Fruit fly (Drosophila melanogaster): ENCODE data around the gene Akap200.

The Akap200 gene

DNA sequence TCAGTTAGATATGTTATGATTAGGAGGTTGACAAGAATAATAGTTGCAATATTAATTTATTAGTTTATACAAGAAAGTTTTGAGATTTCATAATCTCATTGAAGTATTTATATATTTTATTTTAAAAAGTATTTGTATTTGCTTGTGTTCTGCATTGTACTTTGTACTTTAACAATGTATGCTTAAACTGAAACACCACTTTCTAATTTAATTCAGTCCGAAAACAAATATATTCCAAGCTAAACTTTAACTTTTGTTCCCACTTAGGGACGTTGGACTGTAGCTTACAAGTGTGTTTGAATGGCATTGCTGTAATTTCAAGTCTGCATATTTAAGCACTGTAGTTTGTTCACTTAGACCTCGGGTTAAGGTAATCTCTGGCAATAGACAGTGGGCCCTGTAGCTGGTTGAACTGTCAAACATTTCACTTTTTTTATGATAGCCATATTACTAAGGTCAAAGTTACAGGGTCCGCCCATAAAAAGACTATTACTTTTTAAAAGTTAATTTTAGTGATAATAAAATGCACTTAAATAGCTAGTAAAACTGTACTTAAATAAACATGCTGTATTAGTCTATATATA is 44.0 kb upstream of the Akap200 start (continued):
- 0 out of 2 replicates have a peak, but pooled peaks have one; percentile 8 for TF ChIP-seq CG10366 (GFP tag; IDR thresholded peaks at IDR 0.05)
- no peak for TF ChIP-seq CG33557 (GFP tag; optimal IDR thresholded peaks at IDR 0.05)
- no peak for TF ChIP-seq Mrtf (GFP tag; IDR thresholded peaks at IDR 0.05)
- no peak for TF ChIP-seq CG10565 (GFP tag; optimal IDR thresholded peaks at IDR 0.05)
- TF ChIP-seq CG18764 (GFP tag; optimal IDR thresholded peaks at IDR 0.05): no peak
- no peak for TF ChIP-seq p53 (GFP tag; optimal IDR thresholded peaks at IDR 0.05)
- no peak for TF ChIP-seq CG6765 (GFP tag; optimal IDR thresholded peaks at IDR 0.05)
- TF ChIP-seq CG2712 (tag; optimal IDR thresholded peaks at IDR 0.05): peak; percentile 29
- no peak for TF ChIP-seq fd96Cb (tag; optimal IDR thresholded peaks at IDR 0.05)
- TF ChIP-seq CG12659 (GFP tag; optimal IDR thresholded peaks at IDR 0.05): peak; percentile 23
- TF ChIP-seq CG15479 (GFP tag; optimal IDR thresholded peaks at IDR 0.05): no peak
- no peak for TF ChIP-seq MTF-1 (GFP tag; optimal IDR thresholded peaks at IDR 0.05; ENCODE audit: borderline replicate concordance)
- TF ChIP-seq Gug (GFP tag; IDR thresholded peaks at IDR 0.05): no peak

DNA sequence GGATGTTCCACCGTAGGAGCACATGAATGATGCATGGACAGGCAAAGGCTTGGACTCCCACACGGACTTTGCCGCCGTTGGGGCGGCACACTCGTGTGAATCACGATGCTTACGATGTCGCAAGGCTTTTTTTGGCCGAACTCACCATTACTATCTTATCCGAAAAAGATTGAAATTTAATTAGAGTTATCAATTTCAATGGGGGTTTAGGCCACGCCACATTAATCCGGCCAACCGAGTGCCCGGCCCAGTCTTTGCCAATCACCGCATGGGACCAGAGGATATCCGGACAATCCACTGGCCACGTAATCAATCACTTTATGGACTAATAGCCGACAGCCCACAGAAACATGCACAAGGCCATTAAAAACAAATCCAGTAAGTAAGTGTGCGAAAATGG is 43.2 kb upstream of the Akap200 start:
- no peak for TF ChIP-seq CG11085 (GFP tag; IDR thresholded peaks at IDR 0.05)
- peak; percentile 23 for TF ChIP-seq sug (tag; optimal IDR thresholded peaks at IDR 0.05)
- peak; percentile 39 for TF ChIP-seq mirr (GFP tag; optimal IDR thresholded peaks at IDR 0.05)
- peak; percentile 20 for TF ChIP-seq lab (GFP tag; optimal IDR thresholded peaks at IDR 0.05)
- no peak for TF ChIP-seq Hmr (GFP tag; optimal IDR thresholded peaks at IDR 0.05)
- no peak for TF ChIP-seq klu (GFP tag; IDR thresholded peaks at IDR 0.05)
- no peak for TF ChIP-seq trem (tag; optimal IDR thresholded peaks at IDR 0.05)
- peak; percentile 83 for TF ChIP-seq exex (tag; optimal IDR thresholded peaks at IDR 0.05)
- no peak for TF ChIP-seq sob (GFP tag; IDR thresholded peaks at IDR 0.05)
- TF ChIP-seq inv (GFP tag; IDR thresholded peaks at IDR 0.05; ENCODE audit: partially characterized antibody): no peak
- TF ChIP-seq CG6175 (GFP tag; IDR thresholded peaks at IDR 0.05): no peak
- no peak for TF ChIP-seq CG13775 (GFP tag; optimal IDR thresholded peaks at IDR 0.05)
- no peak for TF ChIP-seq sens-2 (GFP tag; IDR thresholded peaks at IDR 0.05)
- TF ChIP-seq CG9727 (GFP tag; optimal IDR thresholded peaks at IDR 0.05): no peak
- TF ChIP-seq CG4730 (GFP tag; IDR thresholded peaks at IDR 0.05): 0 out of 2 replicates have a peak, but pooled peaks have one; percentile 17
- no peak for TF ChIP-seq CG3065 (GFP tag; optimal IDR thresholded peaks at IDR 0.05)
- TF ChIP-seq Med (GFP tag): peak; percentile 64
- no peak for TF ChIP-seq cad (GFP tag; optimal IDR thresholded peaks at IDR 0.05)
- peak; percentile 58 for TF ChIP-seq Ets65A (GFP tag)

DNA sequence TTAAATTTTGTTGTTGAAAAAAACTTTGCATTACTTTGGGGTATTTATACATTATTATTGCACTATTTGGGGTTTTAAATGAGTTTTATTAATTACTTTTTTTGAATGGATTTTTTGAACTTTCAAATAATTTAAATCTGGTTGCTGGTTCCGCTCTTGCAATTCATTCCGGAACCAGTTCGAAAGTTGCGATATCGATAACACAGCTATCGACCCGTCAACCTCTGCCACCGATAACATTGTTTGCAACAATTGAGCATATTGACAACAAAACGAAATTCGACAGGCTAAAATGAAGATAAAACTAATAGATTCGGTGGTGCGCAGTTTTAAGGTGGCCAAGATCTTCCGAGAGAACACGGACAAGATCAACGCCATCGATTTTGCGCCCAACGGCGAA is 41.3 kb upstream of the Akap200 start, which contains the start of gene Wdr82:
TSS of gene Wdr82 (plus strand) at position 227 of the 400 bp plus-strand sequence.
- no peak for TF ChIP-seq Oaz (GFP tag; IDR thresholded peaks at IDR 0.05)
- TF ChIP-seq exex (tag; optimal IDR thresholded peaks at IDR 0.05): peak; percentile 7
- TF ChIP-seq dmrt99B (tag; optimal IDR thresholded peaks at IDR 0.05): no peak
- no peak for TF ChIP-seq bcd (GFP tag; optimal IDR thresholded peaks at IDR 0.05)
- TF ChIP-seq Ets65A (GFP tag): no peak
- TF ChIP-seq CG13287 (GFP tag; IDR thresholded peaks at IDR 0.05; ENCODE audit: partially characterized antibody): peak; percentile 85
- peak; percentile 42 for TF ChIP-seq trem (tag; optimal IDR thresholded peaks at IDR 0.05)
- no peak for TF ChIP-seq pb (GFP tag; optimal IDR thresholded peaks at IDR 0.05)
- no peak for TF ChIP-seq CG17802 (tag; optimal IDR thresholded peaks at IDR 0.05)
- no peak for TF ChIP-seq CG5245 (GFP tag; optimal IDR thresholded peaks at IDR 0.05)
- no peak for TF ChIP-seq CG31388 (GFP tag; optimal IDR thresholded peaks at IDR 0.05)
- no peak for TF ChIP-seq CG13624 (GFP tag; optimal IDR thresholded peaks at IDR 0.05)
- no peak for TF ChIP-seq CG16815 (GFP tag; optimal IDR thresholded peaks at IDR 0.05)
- peak; percentile 84 for TF ChIP-seq HLH4C (GFP tag; IDR thresholded peaks at IDR 0.05; ENCODE audit: partially characterized antibody)
- TF ChIP-seq MESR4 (GFP tag; optimal IDR thresholded peaks at IDR 0.05): peak; percentile 71
- no peak for TF ChIP-seq CG8290 (GFP tag; optimal IDR thresholded peaks at IDR 0.05)
- peak in 1 of 2 experiments; percentile 10 for TF ChIP-seq CG8290 (tag; optimal IDR thresholded peaks at IDR 0.05)
- TF ChIP-seq CG6654 (GFP tag; optimal IDR thresholded peaks at IDR 0.05): no peak
- no peak for TF ChIP-seq slp2 (GFP tag; optimal IDR thresholded peaks at IDR 0.05)
- TF ChIP-seq CG14860 (GFP tag; IDR thresholded peaks at IDR 0.05; ENCODE audit: partially characterized antibody): peak; percentile 62
- peak; percentile 8 for TF ChIP-seq YL-1 (GFP tag; optimal IDR thresholded peaks at IDR 0.05)

Data from whole organism, embryonic.